Fruit fly (Drosophila melanogaster): Measurements from ENCODE around the gene CG13124.

dm6 chr2L:9908468-9908967, at the start of gene CG13124:
- no peak for TF ChIP-seq Myc (optimal IDR thresholded peaks at IDR 0.05)
- no peak for TF ChIP-seq h (optimal IDR thresholded peaks at IDR 0.05)
- no peak for TF ChIP-seq insv (optimal IDR thresholded peaks at IDR 0.05)
- TF ChIP-seq psq (optimal IDR thresholded peaks at IDR 0.05), result no peak
- no peak for TF ChIP-seq ttk (optimal IDR thresholded peaks at IDR 0.05)
- TF ChIP-seq Sin3A (optimal IDR thresholded peaks at IDR 0.05), result no peak

Data from Kc167 (cell line).